Worm (Caenorhabditis elegans) whole organism, early embryonic: ENCODE data around the gene gcy-5.

Experiments
- B0310.2 ChIP-seq: sonication (generic microtip); optimal IDR thresholded peaks from 2 replicates; lab custom pipeline; 2016; ENCODE audit warnings: mild to moderate bottlenecking, missing genetic modification characterization, missing compliant biosample characterization
- F13C5.2 ChIP-seq: sonication (generic microtip); optimal IDR thresholded peaks from 2 replicates; lab custom pipeline; 2017; ENCODE audit warnings: mild to moderate bottlenecking, missing genetic modification characterization, inconsistent platforms, missing compliant biosample characterization
- aly-1 ChIP-seq: sonication (generic microtip); optimal IDR thresholded peaks from 2 replicates; lab custom pipeline; 2016; ENCODE audit warnings: missing genetic modification characterization, missing compliant biosample characterization
- ama-1 ChIP-seq: fragments of 150-350 bp; optimal IDR thresholded peaks from 2 replicates; lab custom pipeline; 2014
- ceh-13 ChIP-seq: fragments of 200-800 bp; sonication (Bioruptor generic); optimal IDR thresholded peaks from 2 replicates; lab custom pipeline; 2018; ENCODE audit warnings: mild to moderate bottlenecking, missing genetic modification characterization, missing compliant biosample characterization
- ceh-36 ChIP-seq: sonication (generic microtip); optimal IDR thresholded peaks from 2 replicates; lab custom pipeline; 2016; ENCODE audit warnings: missing genetic modification characterization, inconsistent platforms, missing compliant biosample characterization
- ets-7 ChIP-seq: sonication (generic microtip); optimal IDR thresholded peaks from 2 replicates; lab custom pipeline; 2016; ENCODE audit warnings: missing genotype, missing genetic modification characterization, missing compliant biosample characterization
- flt-1 ChIP-seq: fragments of 200-800 bp; sonication (Bioruptor generic); IDR thresholded peaks from 2 replicates; pipeline ENCODE4 v1.3.6; 2022; ENCODE audit warnings: missing genetic modification characterization, missing compliant biosample characterization
- hmbx-1 ChIP-seq: sonication (generic microtip); optimal IDR thresholded peaks from 2 replicates; lab custom pipeline; 2016; ENCODE audit warnings: mild to moderate bottlenecking, missing genetic modification characterization, missing compliant biosample characterization
- hmg-4 ChIP-seq: fragments of 200-800 bp; sonication (Bioruptor generic); optimal IDR thresholded peaks from 2 replicates; lab custom pipeline; 2018; ENCODE audit warnings: mild to moderate bottlenecking, missing genetic modification characterization, missing compliant biosample characterization
- hnd-1 ChIP-seq: sonication (generic microtip); optimal IDR thresholded peaks from 2 replicates; lab custom pipeline; 2016; ENCODE audit warnings: missing genetic modification characterization, missing compliant biosample characterization
- pes-1 ChIP-seq: fragments of 200-800 bp; sonication (Bioruptor generic); IDR thresholded peaks from 2 replicates; pipeline ENCODE4 v1.3.6; 2022; ENCODE audit warnings: missing genetic modification reagents, missing genetic modification characterization, missing compliant biosample characterization
- scrt-1 ChIP-seq: fragments of 200-800 bp; sonication (Bioruptor generic); IDR thresholded peaks from 2 replicates; pipeline ENCODE4 v1.3.6; 2022; ENCODE audit warnings: missing genetic modification characterization, missing compliant biosample characterization
- sea-1 ChIP-seq: fragments of 200-800 bp; sonication (Bioruptor generic); conservative IDR thresholded peaks from 2 replicates; pipeline ENCODE4 v1.3.6; 2022; ENCODE audit warnings: missing genetic modification characterization, missing compliant biosample characterization
- tbx-11 ChIP-seq: fragments of 200-800 bp; sonication (Bioruptor generic); IDR thresholded peaks from 2 replicates; pipeline ENCODE4 v1.3.6; 2022; ENCODE audit warnings: missing genetic modification characterization, missing compliant biosample characterization
- tbx-37 ChIP-seq: fragments of 200-800 bp; sonication (Bioruptor generic); conservative IDR thresholded peaks from 2 replicates; pipeline ENCODE4 v1.3.6; 2022; ENCODE audit warnings: missing genetic modification reagents, missing genetic modification characterization, missing compliant biosample characterization
- tra-4 ChIP-seq: sonication (generic microtip); optimal IDR thresholded peaks from 2 replicates; lab custom pipeline; 2017; ENCODE audit warnings: missing genetic modification characterization, missing compliant biosample characterization

The gcy-5 gene

DNA sequence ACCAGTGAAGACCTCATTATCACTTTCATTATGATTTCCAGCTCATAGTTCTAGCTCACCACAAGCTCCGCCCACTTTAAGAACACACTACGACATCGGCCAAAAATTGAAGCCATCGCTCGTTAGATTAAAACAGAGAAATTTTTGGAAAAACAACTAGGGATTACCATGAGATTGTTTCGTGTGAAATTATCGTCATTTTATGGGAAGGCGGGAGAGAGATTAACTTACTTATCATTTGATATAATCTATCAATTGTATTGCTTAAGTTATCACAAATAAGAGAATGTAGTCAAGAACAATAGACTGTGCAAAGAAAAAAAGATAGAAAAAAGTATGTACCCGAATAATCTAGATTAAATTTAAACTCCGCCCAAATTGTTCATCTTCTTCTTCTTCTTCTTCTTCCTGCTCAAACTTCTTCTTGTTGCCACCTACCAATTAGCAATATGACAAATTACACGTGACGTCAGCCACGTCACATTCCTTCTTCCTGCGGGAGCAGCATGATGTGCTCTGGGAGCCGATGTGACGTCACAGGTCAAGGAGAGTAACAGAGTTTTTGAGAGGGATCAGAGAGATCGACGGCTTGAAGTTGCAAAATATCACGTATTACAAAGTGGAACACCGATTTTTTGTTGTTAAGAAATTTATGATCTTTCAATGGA, 15.8 kb downstream of the gcy-5 start, which contains the start of gene nep-26:
Gene nep-26, minus strand, starts transcription at position 51 of the 668 bp plus-strand sequence.
- no peak for TF ChIP-seq ets-7 (tag; lab: Kevin White, UChicago)
- TF ChIP-seq ama-1 = no peak
- TF ChIP-seq ceh-36 (tag; lab: Kevin White, UChicago) = no peak
- no peak for TF ChIP-seq tra-4 (tag; lab: Kevin White, UChicago)

DNA sequence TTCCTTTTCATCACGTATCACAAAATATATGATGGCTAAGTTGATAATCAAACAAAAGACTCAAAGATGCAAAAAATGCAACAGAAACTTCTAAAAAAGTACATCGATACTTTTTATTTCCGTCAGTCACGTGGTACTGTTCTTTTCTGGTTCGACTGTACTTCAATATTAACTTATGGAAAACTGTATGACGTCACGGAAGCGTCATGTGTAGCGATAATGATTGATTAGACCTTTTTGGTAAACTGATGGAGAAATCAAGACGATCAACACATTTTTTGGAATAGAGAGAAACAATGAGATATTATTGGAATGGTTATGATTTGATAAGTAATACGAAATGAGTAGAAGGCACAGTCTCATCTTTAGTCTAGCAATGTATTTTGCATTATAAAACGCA, 21.8 kb downstream of the gcy-5 start:
- TF ChIP-seq tra-4 (tag; lab: Kevin White, UChicago) (no peak), tbx-11 (GFP tag; lab: Robert Waterston, UW) (no peak), ama-1 (no peak), ceh-13 (GFP tag; lab: Kevin White, UChicago) (no peak), pes-1 (no peak), scrt-1 (GFP tag; lab: Robert Waterston, UW) (no peak), F13C5.2 (no peak), hnd-1 (no peak), ceh-36 (tag; lab: Kevin White, UChicago) (no peak), ets-7 (tag; lab: Kevin White, UChicago) (no peak), aly-1 (tag; lab: Kevin White, UChicago) (no peak), tbx-37 (no peak), sea-1 (GFP tag; lab: Robert Waterston, UW) (no peak), hmbx-1 (tag; lab: Kevin White, UChicago) (no peak), B0310.2 (no peak)

DNA sequence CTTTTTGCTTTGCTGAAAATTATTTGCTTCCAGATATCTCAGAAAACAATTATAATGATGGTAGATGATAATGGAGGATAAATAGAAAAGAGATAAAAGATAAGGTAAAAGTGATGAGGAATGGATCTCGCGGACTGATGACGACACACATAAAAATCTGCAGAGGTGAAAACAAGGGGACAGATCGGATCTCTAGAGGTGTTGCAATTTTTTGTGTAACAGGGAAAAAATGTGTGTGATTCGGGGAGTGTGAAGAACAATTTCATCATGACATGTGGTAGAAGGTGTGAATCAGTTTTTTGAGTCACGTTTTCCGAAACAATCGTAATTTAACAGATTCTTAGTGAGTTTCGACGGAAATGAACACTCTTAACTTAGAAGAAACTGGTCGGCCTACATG, 27.1 kb downstream of the gcy-5 start:
- TF ChIP-seq scrt-1 (GFP tag; lab: Robert Waterston, UW) (no peak), tbx-37 (no peak), flt-1 (no peak), hnd-1 (no peak), ceh-13 (GFP tag; lab: Kevin White, UChicago) (no peak), sea-1 (GFP tag; lab: Robert Waterston, UW) (no peak), B0310.2 (no peak), tra-4 (tag; lab: Kevin White, UChicago) (no peak), ama-1 (no peak), tbx-11 (GFP tag; lab: Robert Waterston, UW) (no peak), hmbx-1 (tag; lab: Kevin White, UChicago) (no peak), pes-1 (no peak), ets-7 (tag; lab: Kevin White, UChicago) (no peak), ceh-36 (tag; lab: Kevin White, UChicago) (no peak), aly-1 (tag; lab: Kevin White, UChicago) (no peak), F13C5.2 (no peak), hmg-4 (GFP tag; lab: Kevin White, UChicago) (no peak)

DNA sequence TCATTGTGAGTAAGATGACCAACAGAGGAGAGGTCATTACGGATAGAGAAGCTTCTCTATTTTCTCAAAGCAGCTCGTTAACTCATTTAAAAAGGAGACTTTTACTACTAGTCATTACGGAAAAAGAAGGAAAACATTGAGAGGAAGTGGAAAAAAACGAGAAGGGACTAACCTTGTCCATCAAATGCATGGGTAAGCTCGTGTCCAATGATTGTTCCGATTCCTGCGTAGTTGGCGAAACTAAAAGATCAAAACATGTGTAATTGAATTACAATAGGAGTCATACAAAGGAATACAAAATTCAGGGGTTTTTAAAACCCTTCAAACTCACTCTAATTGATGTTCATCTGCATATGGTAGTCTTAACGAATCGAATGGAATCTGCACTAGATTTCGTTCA, 31.0 kb downstream of the gcy-5 start:
- no peak for TF ChIP-seq scrt-1 (GFP tag; lab: Robert Waterston, UW)
- no peak for TF ChIP-seq ama-1
- no peak for TF ChIP-seq ceh-13 (GFP tag; lab: Kevin White, UChicago)
- no peak for TF ChIP-seq hmg-4 (GFP tag; lab: Kevin White, UChicago)
- no peak for TF ChIP-seq tbx-11 (GFP tag; lab: Robert Waterston, UW)
- TF ChIP-seq ceh-36 (tag; lab: Kevin White, UChicago) = no peak
- no peak for TF ChIP-seq hnd-1
- no peak for TF ChIP-seq tra-4 (tag; lab: Kevin White, UChicago)
- no peak for TF ChIP-seq aly-1 (tag; lab: Kevin White, UChicago)
- no peak for TF ChIP-seq sea-1 (GFP tag; lab: Robert Waterston, UW)

DNA sequence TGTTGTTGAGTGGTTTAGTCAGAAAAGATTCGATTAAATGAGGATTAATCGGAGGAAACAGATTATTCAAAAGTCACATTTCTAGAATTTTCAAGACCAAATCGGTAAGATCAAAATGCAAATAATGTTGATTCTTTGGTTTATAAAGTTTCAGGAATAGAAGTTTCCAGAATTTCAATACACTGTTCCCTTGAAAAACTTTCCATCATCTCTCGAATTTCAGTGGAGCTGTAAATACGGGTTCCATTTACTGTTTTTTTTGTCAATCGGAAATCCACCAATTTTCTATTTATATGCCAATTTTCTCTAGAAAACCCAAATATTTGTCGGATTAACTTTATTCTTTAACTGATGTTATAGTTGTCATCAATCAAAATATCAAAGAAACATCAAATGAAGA, 32.9 kb downstream of the gcy-5 start:
- TF ChIP-seq flt-1 (no peak), pes-1 (no peak), aly-1 (tag; lab: Kevin White, UChicago) (no peak), F13C5.2 (no peak)

DNA sequence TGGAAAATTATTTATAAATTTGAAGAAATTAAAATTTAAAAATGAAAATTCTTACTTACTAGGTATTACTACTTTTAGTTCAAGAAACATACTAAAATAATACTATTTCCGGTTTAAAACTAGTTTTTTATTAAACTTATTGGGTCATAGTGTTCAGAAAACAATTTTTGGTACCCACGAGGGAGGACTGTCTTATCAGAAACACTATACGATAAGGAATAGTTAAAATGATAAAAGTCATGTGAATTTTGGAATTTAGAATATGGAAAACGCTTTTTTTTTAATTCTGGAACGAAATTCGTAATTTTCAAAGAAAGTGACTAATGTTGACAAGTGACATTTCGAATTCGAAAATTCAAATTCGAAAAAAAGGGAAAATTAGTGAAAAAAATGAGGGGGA, 34.3 kb downstream of the gcy-5 start:
- TF ChIP-seq pes-1 = no peak
- no peak for TF ChIP-seq tra-4 (tag; lab: Kevin White, UChicago)
- TF ChIP-seq flt-1 = no peak
- no peak for TF ChIP-seq ama-1
- no peak for TF ChIP-seq ceh-36 (tag; lab: Kevin White, UChicago)
- no peak for TF ChIP-seq hmg-4 (GFP tag; lab: Kevin White, UChicago)
- TF ChIP-seq aly-1 (tag; lab: Kevin White, UChicago) = no peak
- no peak for TF ChIP-seq scrt-1 (GFP tag; lab: Robert Waterston, UW)
- TF ChIP-seq hnd-1 = no peak
- TF ChIP-seq sea-1 (GFP tag; lab: Robert Waterston, UW) = no peak
- TF ChIP-seq B0310.2 = no peak
- no peak for TF ChIP-seq hmbx-1 (tag; lab: Kevin White, UChicago)
- TF ChIP-seq tbx-11 (GFP tag; lab: Robert Waterston, UW) = no peak
- TF ChIP-seq tbx-37 = no peak
- TF ChIP-seq F13C5.2 = no peak
- TF ChIP-seq ceh-13 (GFP tag; lab: Kevin White, UChicago) = no peak
- TF ChIP-seq ets-7 (tag; lab: Kevin White, UChicago) = no peak

DNA sequence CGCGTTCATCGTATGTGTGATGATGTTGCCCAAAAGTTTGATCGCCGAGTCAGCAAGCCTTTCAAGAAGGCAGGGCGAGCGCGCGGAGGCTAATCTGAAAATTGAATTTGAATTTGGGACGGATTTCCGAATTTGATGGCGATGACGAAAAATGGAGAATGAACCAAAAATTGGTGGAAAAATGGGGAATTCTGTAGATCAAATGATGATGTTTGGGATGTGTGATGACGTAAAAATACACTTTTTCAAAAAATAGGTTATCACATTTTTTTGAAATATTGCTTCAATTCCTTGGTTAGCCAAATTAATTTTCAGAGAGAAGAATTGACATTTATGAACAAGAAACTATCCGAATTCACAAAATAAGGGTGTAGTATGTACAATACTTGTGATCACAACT, 36.5 kb downstream of the gcy-5 start, which contains the start of gene ZK971.1:
Gene ZK971.1, minus strand, starts transcription at position 101 of the 400 bp plus-strand sequence.
- no peak for TF ChIP-seq sea-1 (GFP tag; lab: Robert Waterston, UW)
- no peak for TF ChIP-seq aly-1 (tag; lab: Kevin White, UChicago)
- TF ChIP-seq hmbx-1 (tag; lab: Kevin White, UChicago) = no peak
- no peak for TF ChIP-seq flt-1
- no peak for TF ChIP-seq B0310.2
- no peak for TF ChIP-seq tra-4 (tag; lab: Kevin White, UChicago)
- TF ChIP-seq scrt-1 (GFP tag; lab: Robert Waterston, UW) = no peak
- no peak for TF ChIP-seq ets-7 (tag; lab: Kevin White, UChicago)
- TF ChIP-seq ceh-36 (tag; lab: Kevin White, UChicago) = no peak
- TF ChIP-seq ceh-13 (GFP tag; lab: Kevin White, UChicago) = no peak
- TF ChIP-seq hmg-4 (GFP tag; lab: Kevin White, UChicago) = no peak
- TF ChIP-seq F13C5.2 = no peak
